Worm (Caenorhabditis elegans) whole organism, L4/young adult: ENCODE results near the gene lgc-21.

ENCODE experiments used
- W03F9.2 ChIP-seq: fragments of 150-350 bp; optimal IDR thresholded peaks from 2 replicates; lab custom pipeline; 2014; ENCODE audit warnings: missing biosample characterization, missing genetic modification characterization
- dao-5 ChIP-seq: sonication (generic microtip); optimal IDR thresholded peaks from 2 replicates; lab custom pipeline; 2016; ENCODE audit warnings: missing genotype, missing genetic modification characterization, moderate library complexity, missing compliant biosample characterization
- him-1 ChIP-seq: sonication (generic microtip); optimal IDR thresholded peaks from 2 replicates; lab custom pipeline; 2016; ENCODE audit warnings: missing genotype, missing genetic modification reagents, missing genetic modification characterization, missing compliant biosample characterization

- TF ChIP-seq him-1 (tag; lab: Kevin White, UChicago), result no peak
- no peak for TF ChIP-seq W03F9.2 (tag; lab: Kevin White, UChicago)
- TF ChIP-seq dao-5 (tag; lab: Kevin White, UChicago), result no peak
These were observed 37.9 kb downstream of the lgc-21 start for ce11 chrX:14029872-14030271.
